Worm (Caenorhabditis elegans) whole organism, late embryonic: ENCODE results near the gene fdgt-2.
A peak's percentile ranks its signal among the peaks of the same experiment; 100 is the strongest.

Experiments used
- C08G9.2 ChIP-seq: sonication (generic microtip); optimal IDR thresholded peaks from 2 replicates; lab custom pipeline; 2016; ENCODE audit warnings: mild to moderate bottlenecking, missing genetic modification characterization, moderate library complexity, missing compliant biosample characterization
- C38D4.7 ChIP-seq: fragments of 200-800 bp; sonication (Bioruptor generic); optimal IDR thresholded peaks from 2 replicates; lab custom pipeline; 2018; ENCODE audit warnings: mild to moderate bottlenecking, missing genetic modification characterization, moderate library complexity, missing compliant biosample characterization
- K09A11.1 ChIP-seq: sonication (generic microtip); optimal IDR thresholded peaks from 2 replicates; lab custom pipeline; 2017; ENCODE audit warnings: antibody characterized with exemption, mild to moderate bottlenecking, missing genetic modification characterization, missing compliant biosample characterization; ENCODE audit not compliant: insufficient read depth
- Y22D7AL.16 ChIP-seq: sonication (generic microtip); optimal IDR thresholded peaks from 2 replicates; lab custom pipeline; 2016; ENCODE audit warnings: missing genetic modification characterization, missing compliant biosample characterization
- ahr-1 ChIP-seq: sonication (generic microtip); optimal IDR thresholded peaks from 2 replicates; lab custom pipeline; 2016; ENCODE audit warnings: missing genetic modification characterization, missing compliant biosample characterization
- ama-1 ChIP-seq: fragments of 150-350 bp; optimal IDR thresholded peaks from 2 replicates; lab custom pipeline; 2014
- ceh-18 ChIP-seq: sonication (generic microtip); optimal IDR thresholded peaks from 2 replicates; lab custom pipeline; 2016; ENCODE audit warnings: missing genetic modification characterization, missing compliant biosample characterization
- ceh-24 ChIP-seq: sonication (generic microtip); optimal IDR thresholded peaks from 2 replicates; lab custom pipeline; 2016; ENCODE audit warnings: mild to moderate bottlenecking, missing genetic modification characterization, missing compliant biosample characterization
- ceh-34 ChIP-seq: sonication (generic microtip); optimal IDR thresholded peaks from 2 replicates; lab custom pipeline; 2016; ENCODE audit warnings: mild to moderate bottlenecking, missing genetic modification characterization, missing compliant biosample characterization
- ceh-48 ChIP-seq: sonication (generic microtip); optimal IDR thresholded peaks from 2 replicates; lab custom pipeline; 2016; ENCODE audit warnings: missing genetic modification characterization, inconsistent platforms, missing compliant biosample characterization
- ceh-6 ChIP-seq: fragments of 200-800 bp; sonication (Bioruptor generic); optimal IDR thresholded peaks from 2 replicates; lab custom pipeline; 2018; ENCODE audit warnings: mild to moderate bottlenecking, missing genetic modification characterization, missing compliant biosample characterization
- ceh-9 ChIP-seq: sonication (generic microtip); optimal IDR thresholded peaks from 2 replicates; lab custom pipeline; 2016; ENCODE audit warnings: mild to moderate bottlenecking, missing genetic modification characterization, inconsistent platforms, missing compliant biosample characterization
- dmd-4 ChIP-seq: sonication (generic microtip); optimal IDR thresholded peaks from 2 replicates; lab custom pipeline; 2016; ENCODE audit warnings: borderline replicate concordance, missing genetic modification characterization, missing compliant biosample characterization
- dve-1 ChIP-seq: sonication (generic microtip); optimal IDR thresholded peaks from 2 replicates; lab custom pipeline; 2017; ENCODE audit warnings: antibody characterized with exemption, mild to moderate bottlenecking, missing genetic modification characterization, missing compliant biosample characterization
- elt-4 ChIP-seq: sonication (generic microtip); optimal IDR thresholded peaks from 2 replicates; lab custom pipeline; 2016; ENCODE audit warnings: missing genetic modification characterization, missing compliant biosample characterization
- eyg-1 ChIP-seq: sonication (generic microtip); optimal IDR thresholded peaks from 2 replicates; lab custom pipeline; 2016; ENCODE audit warnings: missing genotype, missing genetic modification characterization, missing compliant biosample characterization
- hlh-13 ChIP-seq: fragments of 200-800 bp; sonication (Bioruptor generic); optimal IDR thresholded peaks from 2 replicates; lab custom pipeline; 2018; ENCODE audit warnings: mild to moderate bottlenecking, missing genetic modification characterization, missing compliant biosample characterization
- hlh-15 ChIP-seq: sonication (generic microtip); optimal IDR thresholded peaks from 2 replicates; lab custom pipeline; 2016; ENCODE audit warnings: missing genetic modification characterization, missing compliant biosample characterization
- hlh-30 ChIP-seq: sonication (generic microtip); optimal IDR thresholded peaks from 2 replicates; lab custom pipeline; 2017; ENCODE audit warnings: antibody characterized with exemption, missing genetic modification characterization, missing compliant biosample characterization; ENCODE audit not compliant: insufficient read depth
- hlh-6 ChIP-seq: sonication (generic microtip); optimal IDR thresholded peaks from 2 replicates; lab custom pipeline; 2016; ENCODE audit warnings: missing genotype, missing genetic modification characterization, missing compliant biosample characterization
- hlh-8 ChIP-seq: sonication (generic microtip); optimal IDR thresholded peaks from 2 replicates; lab custom pipeline; 2016; ENCODE audit warnings: missing genotype, missing genetic modification characterization, missing compliant biosample characterization
- mec-3 ChIP-seq: sonication (generic microtip); optimal IDR thresholded peaks from 2 replicates; lab custom pipeline; 2016; ENCODE audit warnings: borderline replicate concordance, missing genetic modification characterization, missing compliant biosample characterization
- nhr-232 ChIP-seq: sonication (generic microtip); optimal IDR thresholded peaks from 2 replicates; lab custom pipeline; 2016; ENCODE audit warnings: missing genetic modification characterization, missing compliant biosample characterization
- pat-9 ChIP-seq: fragments of 200-800 bp; sonication (Bioruptor generic); optimal IDR thresholded peaks from 2 replicates; lab custom pipeline; 2018; ENCODE audit warnings: mild to moderate bottlenecking, missing genetic modification characterization, moderate library complexity, missing compliant biosample characterization
- pax-1 ChIP-seq: fragments of 150-350 bp; optimal IDR thresholded peaks from 2 replicates; lab custom pipeline; 2014; ENCODE audit warnings: missing biosample characterization, missing genetic modification characterization
- ref-2 ChIP-seq: sonication (generic microtip); optimal IDR thresholded peaks from 2 replicates; lab custom pipeline; 2016; ENCODE audit warnings: missing genetic modification characterization, missing compliant biosample characterization
- rnt-1 ChIP-seq: sonication (generic microtip); optimal IDR thresholded peaks from 2 replicates; lab custom pipeline; 2016; ENCODE audit warnings: missing genetic modification characterization, missing compliant biosample characterization
- sdc-2 ChIP-seq: sonication (generic microtip); optimal IDR thresholded peaks from 2 replicates; lab custom pipeline; 2016; ENCODE audit warnings: missing genotype, missing genetic modification characterization, missing compliant biosample characterization
- tbx-2 ChIP-seq: sonication (generic microtip); optimal IDR thresholded peaks from 2 replicates; lab custom pipeline; 2016; ENCODE audit warnings: missing genetic modification characterization, missing compliant biosample characterization
- unc-3 ChIP-seq, 2 experiments: fragments of 200-800 bp in 1 of 2; sonication (Bioruptor generic) in 1 of 2; sonication (generic microtip) in 1 of 2; conservative IDR thresholded peaks in 1 of 2; optimal IDR thresholded peaks in 1 of 2; 2 replicates each; pipeline versions ENCODE4 v1.3.6 to Lab custom; 2016 to 2022; ENCODE audit warnings: missing compliant biosample characterization in 2 of 2, missing genetic modification characterization in 2 of 2, missing genetic modification reagents in 1 of 2
- unc-42 ChIP-seq: sonication (generic microtip); optimal IDR thresholded peaks from 2 replicates; lab custom pipeline; 2016; ENCODE audit warnings: missing genotype, missing genetic modification characterization, missing compliant biosample characterization

The fdgt-2 gene

DNA sequence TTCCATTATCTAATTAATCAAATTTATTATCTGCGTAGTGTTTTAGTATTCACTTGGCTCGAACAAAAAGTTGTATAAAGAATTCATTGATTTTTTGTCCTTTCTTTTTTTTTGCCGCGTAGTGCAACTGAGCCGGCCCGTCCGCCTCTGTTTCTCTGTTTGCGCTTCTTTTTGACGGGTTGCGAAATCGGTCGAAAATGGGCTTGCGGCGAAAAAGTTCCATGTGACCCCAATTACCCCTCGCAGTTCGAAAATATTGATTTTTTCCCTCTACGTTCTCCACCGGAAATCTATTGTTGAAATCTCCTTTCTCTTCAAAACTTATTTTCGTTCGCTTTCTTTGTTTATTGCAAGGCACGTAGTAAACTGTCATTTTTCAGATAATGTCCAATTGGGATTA, 40.0 kb downstream of the fdgt-2 start, which contains the start of gene zyg-9:
zyg-9 (plus strand) TSS at position 381 of the 400 bp plus-strand sequence.
- peak; percentile 16 for TF ChIP-seq hlh-30
- no peak for TF ChIP-seq dmd-4 (tag; lab: Kevin White, UChicago)
- peak; percentile 43 for TF ChIP-seq ceh-48 (tag; lab: Kevin White, UChicago)

DNA sequence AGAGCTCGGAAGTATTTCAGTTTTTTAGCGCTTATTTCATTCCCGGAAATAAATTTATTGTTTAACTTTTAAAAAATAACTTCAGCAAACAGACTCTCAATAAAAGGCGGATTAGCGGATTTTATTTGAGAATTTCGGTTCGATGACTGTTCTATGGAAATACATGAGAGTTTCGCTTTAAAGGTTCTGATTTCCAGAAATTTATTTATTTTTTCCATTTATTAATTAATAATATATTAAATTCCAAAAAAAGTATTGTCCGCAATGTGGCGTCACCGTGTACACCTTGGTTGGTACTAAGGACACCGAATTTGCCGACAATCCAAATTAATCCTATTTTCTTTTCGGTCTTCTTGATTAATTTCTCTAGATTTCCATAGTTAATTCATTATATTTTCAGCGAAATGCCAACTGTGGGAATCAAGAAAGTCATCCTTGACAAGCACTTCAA, 47.1 kb downstream of the fdgt-2 start, which contains the start of gene fars-3:
fars-3 (plus strand) TSS at position 401 of the 451 bp plus-strand sequence.
- TF ChIP-seq unc-42 (tag; lab: Kevin White, UChicago) (peak; percentile 24), rnt-1 (tag; lab: Kevin White, UChicago) (no peak)

DNA sequence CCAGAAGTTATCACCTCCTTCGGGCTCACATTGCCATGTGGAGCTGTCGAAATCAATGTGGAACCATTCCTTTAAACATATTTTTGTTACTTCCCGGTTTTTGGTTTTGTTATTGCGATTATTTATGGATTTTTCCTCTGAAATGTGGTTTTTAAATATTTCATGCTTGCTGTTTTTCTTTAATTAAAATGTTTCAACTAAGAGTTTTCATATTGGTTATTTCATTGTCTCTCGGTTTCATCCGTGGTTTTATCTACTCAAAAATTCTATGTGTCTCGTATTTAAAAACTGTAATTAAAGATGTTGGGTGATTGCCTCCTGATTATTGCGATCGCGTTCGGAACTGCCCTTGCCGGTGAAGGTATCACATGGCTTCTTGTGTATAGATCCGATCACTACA, 49.5 kb downstream of the fdgt-2 start, which contains the start of gene F22B5.10:
F22B5.10 (plus strand) TSS at position 301 of the 400 bp plus-strand sequence.
- TF ChIP-seq ama-1 (lab: Kevin White, UChicago) (no peak), ceh-9 (no peak), sdc-2 (tag; lab: Kevin White, UChicago) (no peak), elt-4 (no peak), tbx-2 (tag; lab: Kevin White, UChicago) (no peak), Y22D7AL.16 (tag; lab: Kevin White, UChicago) (no peak), ahr-1 (tag; lab: Kevin White, UChicago) (no peak), mec-3 (tag; lab: Kevin White, UChicago) (no peak), eyg-1 (no peak), hlh-15 (tag; lab: Kevin White, UChicago) (no peak), K09A11.1 (no peak), C08G9.2 (tag; lab: Kevin White, UChicago) (no peak), unc-3 (GFP tag; conservative IDR thresholded peaks at IDR 0.05; lab: Robert Waterston, UW) (no peak), unc-3 (tag; optimal IDR thresholded peaks at IDR 0.05; lab: Kevin White, UChicago) (no peak), dve-1 (tag; lab: Kevin White, UChicago) (no peak), ceh-24 (tag; lab: Kevin White, UChicago) (no peak), hlh-8 (tag; lab: Kevin White, UChicago) (no peak), nhr-232 (tag; lab: Kevin White, UChicago) (no peak)

DNA sequence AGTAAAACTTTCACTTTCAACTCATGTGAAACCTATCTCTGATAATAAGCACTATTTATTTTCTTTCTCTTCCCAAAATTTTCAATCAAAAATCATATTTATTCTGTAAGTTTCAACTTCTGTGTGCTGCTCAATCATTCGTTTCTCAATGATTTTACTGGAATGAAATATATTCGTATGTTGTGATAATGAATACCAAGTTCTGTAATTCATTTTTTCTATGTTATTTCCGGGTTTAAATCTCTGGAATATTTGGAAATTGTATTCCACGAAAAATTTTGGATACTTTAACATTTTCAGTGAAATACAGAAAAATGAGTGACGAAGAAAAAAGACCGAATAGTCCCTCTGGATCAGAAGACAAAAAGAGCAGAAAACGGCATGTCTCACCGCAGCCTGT, 50.4 kb downstream of the fdgt-2 start, which contains the start of gene M05D6.2:
M05D6.2 (plus strand) TSS at position 301 of the 400 bp plus-strand sequence.
- TF ChIP-seq nhr-232 (tag; lab: Kevin White, UChicago) (no peak), pax-1 (tag; lab: Kevin White, UChicago) (no peak), C38D4.7 (GFP tag; lab: Kevin White, UChicago) (no peak), pat-9 (no peak), ceh-6 (no peak), hlh-8 (tag; lab: Kevin White, UChicago) (no peak), eyg-1 (no peak), hlh-6 (tag; lab: Kevin White, UChicago) (no peak), ceh-34 (tag; lab: Kevin White, UChicago) (no peak), ceh-18 (tag; lab: Kevin White, UChicago) (no peak), ref-2 (tag; lab: Kevin White, UChicago) (no peak), hlh-13 (no peak)
